Worm (Caenorhabditis elegans) whole organism, L1 larva: ENCODE measurements around the gene unc-86.

Source experiments
- C16A3.4 ChIP-seq: fragments of 150-350 bp; optimal IDR thresholded peaks from 2 replicates; lab custom pipeline; 2014; ENCODE audit warnings: missing biosample characterization, missing genetic modification characterization
- C34B4.2 ChIP-seq: sonication (generic microtip); optimal IDR thresholded peaks from 2 replicates; lab custom pipeline; 2017; ENCODE audit warnings: mild to moderate bottlenecking, missing genetic modification characterization, missing compliant biosample characterization
- F16B12.6 ChIP-seq: fragments of 150-350 bp; optimal IDR thresholded peaks from 2 replicates; lab custom pipeline; 2014; ENCODE audit warnings: missing biosample characterization, missing genetic modification characterization
- alr-1 ChIP-seq: fragments of 200-800 bp; sonication (Bioruptor generic); optimal IDR thresholded peaks from 2 replicates; lab custom pipeline; 2018; ENCODE audit warnings: borderline replicate concordance, mild to moderate bottlenecking, missing genetic modification characterization, missing compliant biosample characterization
- aly-2 ChIP-seq: fragments of 150-350 bp; optimal IDR thresholded peaks from 2 replicates; lab custom pipeline; 2014; ENCODE audit warnings: missing biosample characterization, missing genetic modification characterization
- ama-1 ChIP-seq: fragments of 150-350 bp; optimal IDR thresholded peaks from 2 replicates; lab custom pipeline; 2014
- blmp-1 ChIP-seq: fragments of 150-350 bp; optimal IDR thresholded peaks from 2 replicates; lab custom pipeline; 2014; ENCODE audit warnings: missing biosample characterization, missing genetic modification characterization
- ceh-63 ChIP-seq: fragments of 200-800 bp; sonication (Bioruptor generic); optimal IDR thresholded peaks from 2 replicates; lab custom pipeline; 2018; ENCODE audit warnings: mild to moderate bottlenecking, missing genetic modification characterization, missing compliant biosample characterization
- ceh-8 ChIP-seq: fragments of 200-800 bp; sonication (Bioruptor generic); optimal IDR thresholded peaks from 2 replicates; lab custom pipeline; 2018; ENCODE audit warnings: mild to moderate bottlenecking, missing genetic modification characterization, moderate library complexity, missing compliant biosample characterization
- ceh-82 ChIP-seq, 3 experiments: fragments of 150-350 bp in 1 of 3; sonication (generic microtip) in 2 of 3; optimal IDR thresholded peaks; 2 replicates each; lab custom pipeline; 2014 to 2017; ENCODE audit warnings: missing biosample characterization in 3 of 3, missing genetic modification characterization in 3 of 3
- ceh-88 ChIP-seq: fragments of 200-800 bp; sonication (Bioruptor generic); IDR thresholded peaks from 2 replicates; pipeline ENCODE4 v1.3.6; 2022; ENCODE audit warnings: missing genetic modification characterization, missing compliant biosample characterization
- ces-1 ChIP-seq: fragments of 150-350 bp; optimal IDR thresholded peaks from 2 replicates; lab custom pipeline; 2014; ENCODE audit warnings: missing biosample characterization, missing genetic modification reagents, missing genetic modification characterization
- dpl-1 ChIP-seq, 3 experiments: fragments of 150-350 bp in 2 of 3; sonication (generic microtip) in 1 of 3; optimal IDR thresholded peaks; 2 replicates each; lab custom pipeline; 2014 to 2017; ENCODE audit warnings: missing biosample characterization in 3 of 3, missing genetic modification characterization in 3 of 3, missing genetic modification reagents in 3 of 3
- efl-1 ChIP-seq, 4 experiments: fragments of 150-350 bp; optimal IDR thresholded peaks in 3 of 4; peaks in 1 of 4; 1 replicate in 1 of 4; 2 replicates in 3 of 4; lab custom pipeline; 2014; ENCODE audit warnings: missing biosample characterization in 2 of 4, missing genetic modification characterization in 2 of 4, missing genetic modification reagents in 2 of 4
- efl-3 ChIP-seq: fragments of 200-800 bp; sonication (Bioruptor generic); optimal IDR thresholded peaks from 2 replicates; lab custom pipeline; 2018; ENCODE audit warnings: mild to moderate bottlenecking, missing genetic modification characterization, missing compliant biosample characterization
- elt-3 ChIP-seq, 6 experiments: fragments of 150-350 bp in 1 of 6; sonication (generic microtip); optimal IDR thresholded peaks; 2 replicates each; lab custom pipeline; 2017 to 2018; ENCODE audit warnings: missing biosample characterization in 6 of 6, missing genetic modification characterization in 6 of 6, inconsistent platforms in 1 of 6
- fos-1 ChIP-seq: fragments of 150-350 bp; optimal IDR thresholded peaks from 2 replicates; lab custom pipeline; 2014; ENCODE audit warnings: missing biosample characterization, missing genetic modification characterization
- irx-1 ChIP-seq: sonication (generic microtip); optimal IDR thresholded peaks from 2 replicates; lab custom pipeline; 2016; ENCODE audit warnings: missing genetic modification characterization, missing compliant biosample characterization
- lin-13 ChIP-seq: fragments of 150-350 bp; optimal IDR thresholded peaks from 2 replicates; lab custom pipeline; 2014; ENCODE audit warnings: missing biosample characterization, missing genetic modification reagents, missing genetic modification characterization
- lin-14 ChIP-seq: fragments of 200-800 bp; sonication (Bioruptor generic); optimal IDR thresholded peaks from 2 replicates; lab custom pipeline; 2018; ENCODE audit warnings: mild to moderate bottlenecking, missing genetic modification characterization, moderate library complexity, missing compliant biosample characterization
- lin-15B ChIP-seq: fragments of 150-350 bp; sonication (generic microtip); optimal IDR thresholded peaks from 3 replicates; lab custom pipeline; 2014; ENCODE audit warnings: missing biosample characterization, missing genetic modification characterization
- lin-35 ChIP-seq, 2 experiments: fragments of 150-350 bp; optimal IDR thresholded peaks; 2 replicates each; lab custom pipeline; 2014; ENCODE audit warnings: missing biosample characterization in 2 of 2, missing genetic modification characterization in 2 of 2, missing genetic modification reagents in 2 of 2
- lsy-2 ChIP-seq, 2 experiments: fragments of 150-350 bp; optimal IDR thresholded peaks; 2 replicates each; lab custom pipeline; 2014; ENCODE audit warnings: missing biosample characterization in 2 of 2, missing genetic modification characterization in 2 of 2
- nhr-11 ChIP-seq: fragments of 150-350 bp; optimal IDR thresholded peaks from 2 replicates; lab custom pipeline; 2014; ENCODE audit warnings: missing biosample characterization, missing genetic modification characterization
- nhr-12 ChIP-seq: sonication (generic microtip); optimal IDR thresholded peaks from 2 replicates; lab custom pipeline; 2017; ENCODE audit warnings: missing biosample characterization, missing genetic modification characterization
- nhr-19 ChIP-seq: fragments of 200-800 bp; sonication (Bioruptor generic); conservative IDR thresholded peaks from 2 replicates; pipeline ENCODE4 v1.3.6; 2022; ENCODE audit warnings: missing genetic modification characterization, missing compliant biosample characterization
- nhr-237 ChIP-seq: fragments of 150-350 bp; optimal IDR thresholded peaks from 2 replicates; lab custom pipeline; 2014; ENCODE audit warnings: missing biosample characterization, missing genetic modification characterization
- nhr-47 ChIP-seq: sonication (generic microtip); optimal IDR thresholded peaks from 2 replicates; lab custom pipeline; 2016; ENCODE audit warnings: mild to moderate bottlenecking, missing genetic modification characterization, moderate library complexity, missing compliant biosample characterization
- nhr-71 ChIP-seq: sonication (generic microtip); optimal IDR thresholded peaks from 2 replicates; lab custom pipeline; 2016; ENCODE audit warnings: mild to moderate bottlenecking, missing genetic modification characterization, moderate library complexity, missing compliant biosample characterization
- nhr-84 ChIP-seq: sonication (generic microtip); optimal IDR thresholded peaks from 2 replicates; lab custom pipeline; 2017; ENCODE audit warnings: missing biosample characterization, missing genetic modification characterization
- nhr-90 ChIP-seq: sonication (generic microtip); optimal IDR thresholded peaks from 2 replicates; lab custom pipeline; 2016; ENCODE audit warnings: mild to moderate bottlenecking, missing genetic modification characterization, missing compliant biosample characterization; ENCODE audit not compliant: poor library complexity
- skn-1 ChIP-seq: fragments of 150-350 bp; optimal IDR thresholded peaks from 2 replicates; lab custom pipeline; 2014; ENCODE audit warnings: missing biosample characterization, missing genetic modification characterization
- sox-4 ChIP-seq: sonication (generic microtip); optimal IDR thresholded peaks from 2 replicates; lab custom pipeline; 2016; ENCODE audit warnings: missing genetic modification characterization, missing compliant biosample characterization
- tbx-2 ChIP-seq: sonication (generic microtip); optimal IDR thresholded peaks from 2 replicates; lab custom pipeline; 2016; ENCODE audit warnings: missing genetic modification characterization, missing compliant biosample characterization
- tlp-1 ChIP-seq: fragments of 150-350 bp; optimal IDR thresholded peaks from 2 replicates; lab custom pipeline; 2014; ENCODE audit warnings: missing biosample characterization, missing genetic modification characterization
- unc-130 ChIP-seq: fragments of 150-350 bp; optimal IDR thresholded peaks from 2 replicates; lab custom pipeline; 2017; ENCODE audit warnings: missing biosample characterization, missing genetic modification characterization, inconsistent platforms
- unc-30 ChIP-seq: sonication (generic microtip); optimal IDR thresholded peaks from 2 replicates; lab custom pipeline; 2017; ENCODE audit warnings: missing biosample characterization, missing genetic modification characterization
- unc-62 ChIP-seq: fragments of 150-350 bp; optimal IDR thresholded peaks from 2 replicates; lab custom pipeline; 2014; ENCODE audit warnings: missing biosample characterization, missing genetic modification reagents, missing genetic modification characterization
- unc-86 ChIP-seq: sonication (generic microtip); optimal IDR thresholded peaks from 2 replicates; lab custom pipeline; 2016; ENCODE audit warnings: missing genetic modification characterization, missing compliant biosample characterization
- xbp-1 ChIP-seq: sonication (generic microtip); optimal IDR thresholded peaks from 2 replicates; lab custom pipeline; 2016; ENCODE audit warnings: missing genetic modification characterization, missing compliant biosample characterization
- zag-1 ChIP-seq: fragments of 150-350 bp; optimal IDR thresholded peaks from 2 replicates; lab custom pipeline; 2014; ENCODE audit warnings: missing biosample characterization, missing genetic modification characterization
- zip-4 ChIP-seq: fragments of 200-800 bp; sonication (Bioruptor generic); optimal IDR thresholded peaks from 2 replicates; lab custom pipeline; 2018; ENCODE audit warnings: mild to moderate bottlenecking, missing genetic modification characterization, moderate library complexity, missing compliant biosample characterization
- ztf-4 ChIP-seq: fragments of 150-350 bp; optimal IDR thresholded peaks from 2 replicates; lab custom pipeline; 2014; ENCODE audit warnings: missing biosample characterization, missing genetic modification characterization

The unc-86 gene

ce11 chrIII:8265753-8266152 lies 49.6 kb upstream of the unc-86 start, which contains the start of gene mrps-9 (continued):
- TF ChIP-seq lsy-2 (tag; optimal IDR thresholded peaks at IDR 0.05; lab: Kevin White, UChicago) = peak in 1 of 2 experiments; percentile 60
- no peak for TF ChIP-seq nhr-84 (tag; lab: Kevin White, UChicago)
- no peak for TF ChIP-seq zag-1 (tag; lab: Kevin White, UChicago)
- TF ChIP-seq ceh-63 (GFP tag; lab: Kevin White, UChicago) = no peak
- TF ChIP-seq nhr-19 = no peak
- TF ChIP-seq unc-62 (GFP tag; lab: Kevin White, UChicago) = no peak
- no peak for TF ChIP-seq unc-86 (tag; lab: Kevin White, UChicago)
- no peak for TF ChIP-seq tbx-2 (tag; lab: Kevin White, UChicago)
- TF ChIP-seq nhr-47 (tag; lab: Kevin White, UChicago) = no peak
- no peak for TF ChIP-seq tlp-1
- TF ChIP-seq lin-15B (tag; lab: Kevin White, UChicago) = no peak
- no peak for TF ChIP-seq unc-130 (tag; lab: Kevin White, UChicago)
- TF ChIP-seq lin-35 (GFP tag; optimal IDR thresholded peaks at IDR 0.05; lab: Kevin White, UChicago) = peak; percentile 27 to 41
- no peak for TF ChIP-seq ama-1 (lab: Kevin White, UChicago)
- peak; percentile 30 to 36 for TF ChIP-seq efl-1 (optimal IDR thresholded peaks at IDR 0.05; lab: Kevin White, UChicago)
- TF ChIP-seq efl-1 (GFP tag; optimal IDR thresholded peaks at IDR 0.05 in 1 of 2; lab: Kevin White, UChicago) = peak; percentile 31 to 92
- no peak for TF ChIP-seq skn-1
- no peak for TF ChIP-seq ceh-8 (GFP tag; lab: Kevin White, UChicago)
- TF ChIP-seq ceh-82 (tag; optimal IDR thresholded peaks at IDR 0.05; lab: Kevin White, UChicago) = no peak
- TF ChIP-seq ztf-4 = no peak
- no peak for TF ChIP-seq ces-1 (GFP tag; lab: Kevin White, UChicago)
- TF ChIP-seq aly-2 (tag; lab: Kevin White, UChicago) = no peak
- peak; percentile 78 for TF ChIP-seq blmp-1 (tag; lab: Kevin White, UChicago)
- no peak for TF ChIP-seq irx-1 (tag; lab: Kevin White, UChicago)
- TF ChIP-seq zip-4 (GFP tag; lab: Kevin White, UChicago) = no peak
- TF ChIP-seq nhr-90 (tag; lab: Kevin White, UChicago) = no peak
- no peak for TF ChIP-seq nhr-71 (tag; lab: Kevin White, UChicago)
- no peak for TF ChIP-seq efl-3 (GFP tag; lab: Kevin White, UChicago)
- no peak for TF ChIP-seq unc-30 (tag; lab: Kevin White, UChicago)
- peak; percentile 11 to 64 (median 37) for TF ChIP-seq dpl-1 (GFP tag; optimal IDR thresholded peaks at IDR 0.05; lab: Kevin White, UChicago)
- no peak for TF ChIP-seq F16B12.6
- TF ChIP-seq alr-1 (tag; lab: Kevin White, UChicago) = no peak
- TF ChIP-seq lin-13 (GFP tag; lab: Kevin White, UChicago) = no peak
- peak; percentile 9 for TF ChIP-seq xbp-1
- TF ChIP-seq nhr-11 (tag; lab: Kevin White, UChicago) = no peak
- TF ChIP-seq C34B4.2 (tag; lab: Kevin White, UChicago) = no peak
- no peak for TF ChIP-seq fos-1 (tag; lab: Kevin White, UChicago)
- no peak for TF ChIP-seq C16A3.4 (tag; lab: Kevin White, UChicago)

DNA sequence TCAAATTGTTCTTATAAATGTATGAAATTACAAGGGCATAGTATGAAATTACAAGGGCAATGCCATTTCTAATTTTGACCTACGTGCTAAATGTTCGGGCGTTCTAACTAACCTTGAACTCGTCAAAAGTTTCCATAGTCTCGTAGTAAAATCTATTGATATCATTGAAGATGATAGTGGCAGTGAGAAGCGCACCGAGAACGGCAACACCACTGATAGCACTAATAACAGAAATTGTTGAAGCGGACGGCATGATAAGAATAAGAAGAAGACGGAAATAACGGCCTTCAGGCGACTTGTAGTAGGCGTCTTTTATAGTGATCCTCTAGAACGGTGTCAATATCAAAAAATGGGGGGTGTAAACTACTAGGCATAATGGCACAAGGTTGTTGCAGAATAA lies 47.2 kb upstream of the unc-86 start, which contains the start of gene col-91:
col-91 (minus strand) TSS at position 288 of the 400 bp plus-strand sequence.
- TF ChIP-seq sox-4 (tag; lab: Kevin White, UChicago) = no peak
- TF ChIP-seq lin-14 (GFP tag; lab: Kevin White, UChicago) = peak; percentile 40
- TF ChIP-seq unc-62 (GFP tag; lab: Kevin White, UChicago) = no peak
- TF ChIP-seq elt-3 (tag; optimal IDR thresholded peaks at IDR 0.05; lab: Kevin White, UChicago) = peak in 3 of 6 experiments; percentile 3 to 42 (median 36)

- no peak for TF ChIP-seq ztf-4
- no peak for TF ChIP-seq nhr-12 (tag; lab: Kevin White, UChicago)
- no peak for TF ChIP-seq dpl-1 (GFP tag; optimal IDR thresholded peaks at IDR 0.05; lab: Kevin White, UChicago)
- no peak for TF ChIP-seq ceh-88 (GFP tag; lab: Robert Waterston, UW)
- TF ChIP-seq nhr-237 (tag; lab: Kevin White, UChicago) = no peak
- peak; percentile 33 for TF ChIP-seq ceh-8 (GFP tag; lab: Kevin White, UChicago)
- no peak for TF ChIP-seq unc-130 (tag; lab: Kevin White, UChicago)
- TF ChIP-seq, all 84 proteins: peak for 1
Measured at ce11 chrIII:8262599-8262998, 46.5 kb upstream of the unc-86 start.
